Worm (Caenorhabditis elegans): ENCODE data around the gene lgc-52.

DNA sequence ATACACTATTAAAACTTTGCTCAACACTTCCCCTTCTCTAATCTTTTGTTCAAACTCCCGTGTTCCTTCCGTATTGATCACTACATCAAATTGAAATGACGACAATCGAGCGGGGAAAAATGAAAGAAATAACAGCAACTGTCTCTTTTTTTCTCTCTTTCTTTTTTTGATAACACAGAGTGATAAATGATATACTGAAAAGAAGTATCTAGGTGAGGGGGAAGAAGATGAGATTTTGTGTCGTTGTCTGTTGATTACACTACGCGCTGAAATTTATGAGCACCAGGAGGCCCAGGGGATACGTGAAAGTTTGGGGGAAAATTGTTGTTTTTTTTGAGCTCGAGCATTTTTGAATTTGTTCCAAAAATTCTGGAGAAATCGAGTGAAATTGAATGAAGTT, 38.1 kb downstream of the lgc-52 start:
- TF ChIP-seq W03F9.2 (tag; optimal IDR thresholded peaks at IDR 0.05) (no peak), him-1 (tag; optimal IDR thresholded peaks at IDR 0.05) (no peak), dao-5 (tag; optimal IDR thresholded peaks at IDR 0.05) (no peak)

Data from whole organism, L4/young adult.